Worm (Caenorhabditis elegans) whole organism, L2 larva: ENCODE results near the gene evl-20.

Experiments used
- C34F6.9 ChIP-seq: fragments of 150-350 bp; optimal IDR thresholded peaks from 2 replicates; lab custom pipeline; 2014; ENCODE audit warnings: missing biosample characterization, missing genetic modification characterization
- F13H6.1 ChIP-seq: sonication (generic microtip); optimal IDR thresholded peaks from 2 replicates; lab custom pipeline; 2016; ENCODE audit warnings: missing genetic modification characterization, missing compliant biosample characterization
- R02D3.7 ChIP-seq: fragments of 150-350 bp; optimal IDR thresholded peaks from 2 replicates; lab custom pipeline; 2014; ENCODE audit warnings: missing biosample characterization, missing genetic modification characterization
- Y55F3AM.14 ChIP-seq: fragments of 200-800 bp; sonication (Bioruptor generic); optimal IDR thresholded peaks from 2 replicates; lab custom pipeline; 2018; ENCODE audit warnings: mild to moderate bottlenecking, missing genetic modification characterization, missing compliant biosample characterization
- ZK546.5 ChIP-seq: sonication (generic microtip); optimal IDR thresholded peaks from 2 replicates; lab custom pipeline; 2017; ENCODE audit warnings: missing biosample characterization, missing genetic modification characterization
- alr-1 ChIP-seq: fragments of 150-350 bp; optimal IDR thresholded peaks from 2 replicates; lab custom pipeline; 2014; ENCODE audit warnings: missing biosample characterization, missing genetic modification characterization
- aly-2 ChIP-seq: fragments of 150-350 bp; optimal IDR thresholded peaks from 2 replicates; lab custom pipeline; 2014; ENCODE audit warnings: missing biosample characterization, missing genetic modification characterization
- ama-1 ChIP-seq: fragments of 150-350 bp; optimal IDR thresholded peaks from 2 replicates; lab custom pipeline; 2018; ENCODE audit warnings: inconsistent platforms
- blmp-1 ChIP-seq: sonication (generic microtip); optimal IDR thresholded peaks from 2 replicates; lab custom pipeline; 2017; ENCODE audit warnings: missing genetic modification characterization, mild to moderate bottlenecking, missing compliant biosample characterization, antibody characterized with exemption, moderate library complexity; ENCODE audit not compliant: insufficient read depth
- ceh-82 ChIP-seq: fragments of 150-350 bp; optimal IDR thresholded peaks from 2 replicates; lab custom pipeline; 2014; ENCODE audit warnings: missing biosample characterization, missing genetic modification characterization
- crh-2 ChIP-seq: sonication (generic microtip); optimal IDR thresholded peaks from 2 replicates; lab custom pipeline; 2017; ENCODE audit warnings: missing biosample characterization, missing genetic modification characterization
- egl-27 ChIP-seq: sonication (generic microtip); optimal IDR thresholded peaks from 3 replicates; lab custom pipeline; 2017; ENCODE audit warnings: missing biosample characterization, missing genetic modification reagents, missing genetic modification characterization
- elt-3 ChIP-seq: sonication (generic microtip); optimal IDR thresholded peaks from 2 replicates; lab custom pipeline; 2017; ENCODE audit warnings: missing biosample characterization, missing genetic modification characterization
- fos-1 ChIP-seq: fragments of 150-350 bp; optimal IDR thresholded peaks from 2 replicates; lab custom pipeline; 2014; ENCODE audit warnings: missing biosample characterization, missing genetic modification characterization
- gmeb-1 ChIP-seq: fragments of 150-350 bp; optimal IDR thresholded peaks from 2 replicates; lab custom pipeline; 2014; ENCODE audit warnings: missing biosample characterization, missing genetic modification characterization
- lin-11 ChIP-seq: fragments of 150-350 bp; sonication (generic microtip); optimal IDR thresholded peaks from 2 replicates; lab custom pipeline; 2014; ENCODE audit warnings: missing biosample characterization, missing genetic modification characterization, inconsistent platforms, mixed read lengths
- lin-39 ChIP-seq: fragments of 150-350 bp; optimal IDR thresholded peaks from 2 replicates; lab custom pipeline; 2014; ENCODE audit warnings: missing biosample characterization, missing genetic modification reagents, missing genetic modification characterization
- lsy-2 ChIP-seq, 2 experiments: fragments of 150-350 bp in 1 of 2; sonication (generic microtip) in 1 of 2; optimal IDR thresholded peaks; 2 replicates each; lab custom pipeline; 2014 to 2017; ENCODE audit warnings: missing biosample characterization in 2 of 2, missing genetic modification characterization in 2 of 2
- mab-5 ChIP-seq: fragments of 150-350 bp; optimal IDR thresholded peaks from 2 replicates; lab custom pipeline; 2014; ENCODE audit warnings: missing biosample characterization, missing genetic modification characterization
- nhr-10 ChIP-seq: sonication (generic microtip); optimal IDR thresholded peaks from 2 replicates; lab custom pipeline; 2017; ENCODE audit warnings: missing biosample characterization, missing genetic modification characterization
- nhr-11 ChIP-seq: fragments of 150-350 bp; optimal IDR thresholded peaks from 2 replicates; lab custom pipeline; 2014; ENCODE audit warnings: missing biosample characterization, missing genetic modification characterization
- nhr-129 ChIP-seq: fragments of 150-350 bp; optimal IDR thresholded peaks from 2 replicates; lab custom pipeline; 2014; ENCODE audit warnings: missing biosample characterization, missing genetic modification characterization
- nhr-21 ChIP-seq: fragments of 150-350 bp; optimal IDR thresholded peaks from 2 replicates; lab custom pipeline; 2014; ENCODE audit warnings: missing biosample characterization, missing genetic modification characterization
- nhr-6 ChIP-seq: fragments of 150-350 bp; optimal IDR thresholded peaks from 2 replicates; lab custom pipeline; 2014; ENCODE audit warnings: missing biosample characterization, missing genetic modification characterization
- nhr-77 ChIP-seq: fragments of 150-350 bp; optimal IDR thresholded peaks from 2 replicates; lab custom pipeline; 2014; ENCODE audit warnings: missing biosample characterization, missing genetic modification characterization
- peb-1 ChIP-seq: fragments of 150-350 bp; optimal IDR thresholded peaks from 2 replicates; lab custom pipeline; 2014; ENCODE audit warnings: missing biosample characterization, missing genetic modification characterization
- sem-4 ChIP-seq: fragments of 150-350 bp; optimal IDR thresholded peaks from 2 replicates; lab custom pipeline; 2014; ENCODE audit warnings: missing biosample characterization, missing genetic modification reagents, missing genetic modification characterization
- sma-3 ChIP-seq: sonication (generic microtip); optimal IDR thresholded peaks from 2 replicates; lab custom pipeline; 2016; ENCODE audit warnings: missing genetic modification reagents, missing genetic modification characterization, missing compliant biosample characterization
- sma-9 ChIP-seq, 2 experiments: fragments of 150-350 bp in 1 of 2; sonication (generic microtip) in 1 of 2; optimal IDR thresholded peaks; 2 replicates each; lab custom pipeline; 2014 to 2016; ENCODE audit warnings: missing genetic modification characterization in 2 of 2, mild to moderate bottlenecking in 1 of 2, missing biosample characterization in 1 of 2, missing compliant biosample characterization in 1 of 2, missing genetic modification reagents in 1 of 2, moderate library complexity in 1 of 2
- unc-55 ChIP-seq: fragments of 150-350 bp; sonication (generic microtip); optimal IDR thresholded peaks from 3 replicates; lab custom pipeline; 2014; ENCODE audit warnings: missing biosample characterization, missing genetic modification reagents, missing genetic modification characterization
- unc-62 ChIP-seq: fragments of 150-350 bp; optimal IDR thresholded peaks from 2 replicates; lab custom pipeline; 2014; ENCODE audit warnings: missing biosample characterization, missing genetic modification reagents, missing genetic modification characterization
- zag-1 ChIP-seq: fragments of 150-350 bp; optimal IDR thresholded peaks from 2 replicates; lab custom pipeline; 2014; ENCODE audit warnings: missing biosample characterization, missing genetic modification characterization
- ztf-11 ChIP-seq: sonication (generic microtip); optimal IDR thresholded peaks from 2 replicates; lab custom pipeline; 2017; ENCODE audit warnings: missing biosample characterization, missing genetic modification characterization
- ztf-4 ChIP-seq: fragments of 150-350 bp; optimal IDR thresholded peaks from 2 replicates; lab custom pipeline; 2014; ENCODE audit warnings: missing biosample characterization, missing genetic modification characterization

evl-20 gene

ce11 chrII:8481033-8481708 lies 37.1 kb downstream of the evl-20 start:
- peak; percentile 2 for TF ChIP-seq crh-2 (tag; lab: Kevin White, UChicago)
- peak; percentile 58 for TF ChIP-seq ztf-4 (tag; lab: Kevin White, UChicago)
- no peak for TF ChIP-seq Y55F3AM.14
- TF ChIP-seq C34F6.9 (tag; lab: Kevin White, UChicago): peak; percentile 41
- TF ChIP-seq lsy-2 (tag; optimal IDR thresholded peaks at IDR 0.05; lab: Kevin White, UChicago): peak in 1 of 2 experiments; percentile 24
- peak; percentile 5 for TF ChIP-seq fos-1 (tag; lab: Kevin White, UChicago)
- no peak for TF ChIP-seq nhr-6 (tag; lab: Kevin White, UChicago)
- TF ChIP-seq sma-9 (GFP tag; optimal IDR thresholded peaks at IDR 0.05; lab: Kevin White, UChicago): peak; percentile 68
- TF ChIP-seq sma-9 (tag; optimal IDR thresholded peaks at IDR 0.05; lab: Kevin White, UChicago): no peak
- peak; percentile 29 for TF ChIP-seq nhr-129 (tag; lab: Kevin White, UChicago)
- peak; percentile 4 for TF ChIP-seq F13H6.1

- TF ChIP-seq alr-1 (no peak), unc-62 (no peak), lin-11 (tag; lab: Kevin White, UChicago) (no peak), ZK546.5 (no peak), sma-3 (GFP tag; lab: Kevin White, UChicago) (no peak), egl-27 (tag; lab: Kevin White, UChicago) (no peak), ztf-4 (tag; lab: Kevin White, UChicago) (peak; percentile 67), blmp-1 (tag; lab: Kevin White, UChicago) (no peak), crh-2 (tag; lab: Kevin White, UChicago) (no peak), zag-1 (tag; lab: Kevin White, UChicago) (no peak), C34F6.9 (tag; lab: Kevin White, UChicago) (no peak), mab-5 (tag; lab: Kevin White, UChicago) (no peak), peb-1 (tag; lab: Kevin White, UChicago) (no peak), R02D3.7 (tag; lab: Kevin White, UChicago) (no peak), ama-1 (lab: Kevin White, UChicago) (peak; percentile 20), nhr-129 (tag; lab: Kevin White, UChicago) (no peak), elt-3 (tag; lab: Kevin White, UChicago) (no peak)
Observed at ce11 chrII:8481731-8482253, 37.7 kb downstream of the evl-20 start, which contains the start of gene M05D6.5. Gene M05D6.5, minus strand, starts transcription at chrII:8482203.

- TF ChIP-seq lin-39 (no peak), crh-2 (tag; lab: Kevin White, UChicago) (peak; percentile 13), unc-55 (GFP tag; lab: Kevin White, UChicago) (peak; percentile 12), nhr-21 (tag; lab: Kevin White, UChicago) (no peak), ceh-82 (tag; lab: Kevin White, UChicago) (no peak), nhr-11 (tag; lab: Kevin White, UChicago) (peak; percentile 26), F13H6.1 (peak; percentile 11), ama-1 (lab: Kevin White, UChicago) (no peak), lsy-2 (tag; optimal IDR thresholded peaks at IDR 0.05; lab: Kevin White, UChicago) (peak in 1 of 2 experiments; percentile 84), sem-4 (tag; lab: Kevin White, UChicago) (no peak), gmeb-1 (tag; lab: Kevin White, UChicago) (peak; percentile 40), nhr-6 (tag; lab: Kevin White, UChicago) (no peak), ztf-11 (tag; lab: Kevin White, UChicago) (no peak), aly-2 (tag; lab: Kevin White, UChicago) (no peak), Y55F3AM.14 (no peak), nhr-129 (tag; lab: Kevin White, UChicago) (peak; percentile 51), mab-5 (tag; lab: Kevin White, UChicago) (no peak), peb-1 (tag; lab: Kevin White, UChicago) (no peak), R02D3.7 (tag; lab: Kevin White, UChicago) (no peak), elt-3 (tag; lab: Kevin White, UChicago) (no peak), sma-9 (GFP tag; optimal IDR thresholded peaks at IDR 0.05; lab: Kevin White, UChicago) (no peak), sma-9 (tag; optimal IDR thresholded peaks at IDR 0.05; lab: Kevin White, UChicago) (no peak), nhr-10 (tag; lab: Kevin White, UChicago) (no peak), C34F6.9 (tag; lab: Kevin White, UChicago) (peak; percentile 31), fos-1 (tag; lab: Kevin White, UChicago) (peak; percentile 20), nhr-77 (no peak)
Observed at ce11 chrII:8483124-8483792, 39.2 kb downstream of the evl-20 start.
